Worm (Caenorhabditis elegans) whole organism, L3 larva: Measurements from ENCODE around the gene nono-1.

Experiments used
- R02D3.7 ChIP-seq: fragments of 150-350 bp; optimal IDR thresholded peaks from 2 replicates; lab custom pipeline; 2014; ENCODE audit warnings: missing biosample characterization, missing genetic modification characterization
- aly-2 ChIP-seq: fragments of 150-350 bp; optimal IDR thresholded peaks from 2 replicates; lab custom pipeline; 2014; ENCODE audit warnings: missing biosample characterization, missing genetic modification characterization
- ama-1 ChIP-seq: fragments of 150-350 bp; optimal IDR thresholded peaks from 2 replicates; lab custom pipeline; 2018
- ceh-16 ChIP-seq: sonication (generic microtip); optimal IDR thresholded peaks from 2 replicates; lab custom pipeline; 2017; ENCODE audit warnings: missing biosample characterization, missing genetic modification characterization
- ceh-82 ChIP-seq: fragments of 150-350 bp; optimal IDR thresholded peaks from 2 replicates; lab custom pipeline; 2014; ENCODE audit warnings: missing biosample characterization, missing genetic modification characterization
- ceh-9 ChIP-seq: sonication (generic microtip); optimal IDR thresholded peaks from 2 replicates; lab custom pipeline; 2018; ENCODE audit warnings: missing biosample characterization, missing genetic modification characterization
- egl-27 ChIP-seq: sonication (generic microtip); optimal IDR thresholded peaks from 4 replicates; lab custom pipeline; 2017; ENCODE audit warnings: missing biosample characterization, missing genetic modification reagents, missing genetic modification characterization
- egl-5 ChIP-seq: fragments of 150-350 bp; optimal IDR thresholded peaks from 2 replicates; lab custom pipeline; 2017; ENCODE audit warnings: missing biosample characterization, missing genetic modification reagents, missing genetic modification characterization, inconsistent platforms
- elt-2 ChIP-seq: sonication (generic microtip); optimal IDR thresholded peaks from 2 replicates; lab custom pipeline; 2016; ENCODE audit warnings: missing genetic modification reagents, mild to moderate bottlenecking, missing genetic modification characterization, missing compliant biosample characterization
- elt-3 ChIP-seq, 3 experiments: fragments of 150-350 bp in 1 of 3; sonication (generic microtip) in 2 of 3; optimal IDR thresholded peaks; 2 replicates in 2 of 3; 4 replicates in 1 of 3; lab custom pipeline; 2014 to 2017; ENCODE audit warnings: missing biosample characterization in 3 of 3, missing genetic modification characterization in 3 of 3
- eor-1 ChIP-seq, 2 experiments: fragments of 150-350 bp; optimal IDR thresholded peaks; 2 replicates each; lab custom pipeline; 2014 to 2018; ENCODE audit warnings: missing biosample characterization in 2 of 2, missing genetic modification characterization in 2 of 2
- fkh-10 ChIP-seq: sonication (generic microtip); optimal IDR thresholded peaks from 2 replicates; lab custom pipeline; 2017; ENCODE audit warnings: missing biosample characterization, missing genetic modification reagents, missing genetic modification characterization
- fkh-2 ChIP-seq: fragments of 150-350 bp; optimal IDR thresholded peaks from 2 replicates; lab custom pipeline; 2014; ENCODE audit warnings: missing biosample characterization, missing genetic modification reagents, missing genetic modification characterization
- hmg-11 ChIP-seq: sonication (generic microtip); optimal IDR thresholded peaks from 2 replicates; lab custom pipeline; 2016; ENCODE audit warnings: missing genetic modification characterization, missing compliant biosample characterization
- jun-1 ChIP-seq: fragments of 150-350 bp; optimal IDR thresholded peaks from 2 replicates; lab custom pipeline; 2014; ENCODE audit warnings: missing biosample characterization, missing genetic modification reagents, missing genetic modification characterization
- lin-15B ChIP-seq: fragments of 150-350 bp; optimal IDR thresholded peaks from 2 replicates; lab custom pipeline; 2014; ENCODE audit warnings: missing biosample characterization, missing genetic modification characterization
- lin-39 ChIP-seq: fragments of 150-350 bp; optimal IDR thresholded peaks from 2 replicates; lab custom pipeline; 2018; ENCODE audit warnings: missing biosample characterization, missing genetic modification reagents, missing genetic modification characterization
- mml-1 ChIP-seq: fragments of 150-350 bp; sonication (generic microtip); optimal IDR thresholded peaks from 3 replicates; lab custom pipeline; 2014; ENCODE audit warnings: missing biosample characterization, missing genetic modification characterization
- nfya-1 ChIP-seq: sonication (generic microtip); optimal IDR thresholded peaks from 2 replicates; lab custom pipeline; 2017; ENCODE audit warnings: missing genetic modification characterization, mild to moderate bottlenecking, missing compliant biosample characterization, antibody characterized with exemption, moderate library complexity; ENCODE audit not compliant: insufficient read depth
- nhr-11 ChIP-seq: fragments of 150-350 bp; optimal IDR thresholded peaks from 2 replicates; lab custom pipeline; 2014; ENCODE audit warnings: missing biosample characterization, missing genetic modification characterization
- nhr-12 ChIP-seq: fragments of 150-350 bp; optimal IDR thresholded peaks from 2 replicates; lab custom pipeline; 2014; ENCODE audit warnings: missing biosample characterization, missing genetic modification characterization
- nhr-23 ChIP-seq: fragments of 150-350 bp; optimal IDR thresholded peaks from 2 replicates; lab custom pipeline; 2014; ENCODE audit warnings: missing biosample characterization, missing genetic modification reagents, missing genetic modification characterization
- nhr-237 ChIP-seq: fragments of 150-350 bp; optimal IDR thresholded peaks from 2 replicates; lab custom pipeline; 2014; ENCODE audit warnings: missing biosample characterization, missing genetic modification characterization
- nhr-76 ChIP-seq: fragments of 150-350 bp; sonication (generic microtip); optimal IDR thresholded peaks from 5 replicates; lab custom pipeline; 2014; ENCODE audit warnings: missing biosample characterization, missing genetic modification characterization
- nhr-77 ChIP-seq: fragments of 150-350 bp; optimal IDR thresholded peaks from 2 replicates; lab custom pipeline; 2014; ENCODE audit warnings: missing biosample characterization, missing genetic modification characterization
- pha-4 ChIP-seq: fragments of 150-350 bp; optimal IDR thresholded peaks from 2 replicates; lab custom pipeline; 2014; ENCODE audit warnings: missing biosample characterization, missing genetic modification reagents, missing genetic modification characterization
- pqm-1 ChIP-seq: fragments of 150-350 bp; optimal IDR thresholded peaks from 2 replicates; lab custom pipeline; 2017; ENCODE audit warnings: missing biosample characterization, missing genetic modification characterization, inconsistent platforms
- snpc-4 ChIP-seq: fragments of 150-350 bp; optimal IDR thresholded peaks from 2 replicates; lab custom pipeline; 2014; ENCODE audit warnings: missing biosample characterization, missing genetic modification characterization
- unc-62 ChIP-seq: fragments of 150-350 bp; sonication (generic microtip); optimal IDR thresholded peaks from 4 replicates; lab custom pipeline; 2014; ENCODE audit warnings: missing biosample characterization, missing genetic modification reagents, missing genetic modification characterization
- ztf-11 ChIP-seq: fragments of 150-350 bp; optimal IDR thresholded peaks from 2 replicates; lab custom pipeline; 2014; ENCODE audit warnings: missing biosample characterization, missing genetic modification characterization
- ztf-4 ChIP-seq: fragments of 150-350 bp; optimal IDR thresholded peaks from 2 replicates; lab custom pipeline; 2014; ENCODE audit warnings: missing biosample characterization, missing genetic modification characterization

Gene nono-1

ce11 chrIII:5958172-5958886 lies at the start of gene nono-1, which contains the start of gene nop-1:
Gene nono-1, minus strand, starts transcription at chrIII:5958246.
Gene nop-1, plus strand, starts transcription at chrIII:5958722.
- TF ChIP-seq nhr-23 (tag; lab: Kevin White, UChicago) (no peak), pqm-1 (tag; lab: Kevin White, UChicago) (no peak), elt-2 (tag; lab: Kevin White, UChicago) (no peak), unc-62 (no peak), egl-5 (no peak), hmg-11 (peak; percentile 1), fkh-10 (GFP tag; lab: Kevin White, UChicago) (no peak), snpc-4 (tag; lab: Kevin White, UChicago) (peak; percentile 36), nhr-12 (tag; lab: Kevin White, UChicago) (no peak), nfya-1 (tag; lab: Kevin White, UChicago) (peak; percentile 84), ama-1 (lab: Kevin White, UChicago) (no peak), R02D3.7 (tag; lab: Kevin White, UChicago) (no peak), mml-1 (no peak), fkh-2 (tag; lab: Kevin White, UChicago) (no peak), nhr-11 (tag; lab: Kevin White, UChicago) (no peak), ztf-4 (tag; lab: Kevin White, UChicago) (no peak), nhr-76 (tag; lab: Kevin White, UChicago) (no peak)

DNA sequence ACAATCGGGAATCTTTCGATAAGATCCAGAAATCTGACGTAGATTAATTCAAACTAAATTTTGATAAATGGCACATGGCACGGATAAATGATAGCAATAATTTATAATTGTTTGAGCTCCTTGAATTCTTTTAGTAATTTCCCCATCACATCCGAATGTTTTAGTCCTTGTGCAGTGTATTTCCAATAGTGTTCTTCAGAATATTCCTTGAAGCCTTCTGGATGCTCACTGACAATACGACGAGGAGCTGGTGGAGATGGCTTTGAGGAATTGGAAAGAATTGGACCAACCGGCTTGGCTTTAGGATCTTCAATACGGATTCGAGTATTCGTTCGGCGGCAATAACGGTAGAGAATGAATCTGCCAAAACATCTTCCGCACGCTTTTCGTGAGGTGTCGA lies 48.4 kb upstream of the nono-1 start:
- TF ChIP-seq nhr-77 (tag; lab: Kevin White, UChicago), result peak; percentile 2
- TF ChIP-seq pha-4 (tag; lab: Kevin White, UChicago), result no peak
- TF ChIP-seq ceh-9, result no peak
- no peak for TF ChIP-seq ceh-16 (tag; lab: Kevin White, UChicago)
- no peak for TF ChIP-seq eor-1 (tag; optimal IDR thresholded peaks at IDR 0.05; lab: Kevin White, UChicago)

DNA sequence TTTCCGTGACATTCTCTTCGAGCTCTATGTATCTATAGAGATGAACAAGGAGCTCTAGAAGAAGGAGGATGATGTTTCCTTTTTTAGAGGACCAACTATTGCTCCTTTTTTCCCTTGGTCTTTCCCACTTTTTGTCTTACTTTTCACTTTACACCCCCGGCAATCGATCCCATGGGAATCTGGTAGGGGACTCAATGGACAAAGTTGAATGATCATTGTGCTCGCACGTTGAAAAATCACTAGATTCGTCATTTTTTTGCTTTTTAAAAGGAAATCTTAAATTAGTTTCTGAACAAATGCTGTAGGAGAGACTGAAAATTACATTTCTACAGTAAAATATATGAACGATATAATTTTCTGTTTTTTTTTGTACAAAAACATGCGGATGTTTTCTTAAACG lies 44.0 kb upstream of the nono-1 start:
- TF ChIP-seq lin-39 (tag; lab: Kevin White, UChicago), result peak; percentile 16
- TF ChIP-seq fkh-10 (GFP tag; lab: Kevin White, UChicago), result no peak
- no peak for TF ChIP-seq pha-4 (tag; lab: Kevin White, UChicago)
- TF ChIP-seq lin-15B (tag; lab: Kevin White, UChicago), result no peak
- TF ChIP-seq nhr-76 (tag; lab: Kevin White, UChicago), result no peak
- no peak for TF ChIP-seq egl-27 (tag; lab: Kevin White, UChicago)

ce11 chrIII:5999629-6000028 lies 41.6 kb upstream of the nono-1 start:
- TF ChIP-seq egl-5 (no peak), nfya-1 (tag; lab: Kevin White, UChicago) (peak; percentile 67), fkh-10 (GFP tag; lab: Kevin White, UChicago) (peak; percentile 1), lin-39 (tag; lab: Kevin White, UChicago) (peak; percentile 70), nhr-237 (no peak), aly-2 (tag; lab: Kevin White, UChicago) (no peak), hmg-11 (peak; percentile 59), fkh-2 (tag; lab: Kevin White, UChicago) (no peak)

ce11 chrIII:5998640-5999039 lies 40.6 kb upstream of the nono-1 start:
- TF ChIP-seq R02D3.7 (tag; lab: Kevin White, UChicago), result no peak
- TF ChIP-seq hmg-11, result no peak
- TF ChIP-seq elt-3 (tag; optimal IDR thresholded peaks at IDR 0.05; lab: Kevin White, UChicago), result no peak
- TF ChIP-seq ztf-11 (tag; lab: Kevin White, UChicago), result no peak
- TF ChIP-seq ceh-9, result no peak
- TF ChIP-seq egl-27 (tag; lab: Kevin White, UChicago), result no peak
- no peak for TF ChIP-seq nhr-237
- TF ChIP-seq jun-1 (tag; lab: Kevin White, UChicago), result no peak
- no peak for TF ChIP-seq eor-1 (tag; optimal IDR thresholded peaks at IDR 0.05; lab: Kevin White, UChicago)
- TF ChIP-seq unc-62, result no peak
- no peak for TF ChIP-seq lin-39 (tag; lab: Kevin White, UChicago)
- TF ChIP-seq mml-1, result no peak
- no peak for TF ChIP-seq elt-2 (tag; lab: Kevin White, UChicago)
- TF ChIP-seq lin-15B (tag; lab: Kevin White, UChicago), result no peak
- no peak for TF ChIP-seq ceh-82
